Fruit fly (Drosophila melanogaster): ENCODE results near the gene inc.
A peak's percentile ranks its signal among the peaks of the same experiment; 100 is the strongest.

Gene inc

dm6 chrX:1472222-1472621, 11.1 kb upstream of the inc start, which contains the start of gene CG14780:
Gene CG14780, plus strand, starts transcription at chrX:1472522.
- no peak for TF ChIP-seq dsx (GFP tag; optimal IDR thresholded peaks at IDR 0.05; ENCODE audit: poor library complexity, severe bottlenecking)

- no peak for TF ChIP-seq svp (GFP tag)
- no peak for TF ChIP-seq spab (GFP tag; optimal IDR thresholded peaks at IDR 0.05)
- TF ChIP-seq CG6854 (GFP tag; optimal IDR thresholded peaks at IDR 0.05): no peak
- no peak for TF ChIP-seq CG1621 (tag; optimal IDR thresholded peaks at IDR 0.05)
- TF ChIP-seq pdm3 (GFP tag; optimal IDR thresholded peaks at IDR 0.05): no peak
- TF ChIP-seq CG6163 (GFP tag; IDR thresholded peaks at IDR 0.05): no peak
- TF ChIP-seq Sox14 (GFP tag; optimal IDR thresholded peaks at IDR 0.05): no peak
- TF ChIP-seq Hr39 (GFP tag; optimal IDR thresholded peaks at IDR 0.05): no peak
- TF ChIP-seq CG10669 (GFP tag; optimal IDR thresholded peaks at IDR 0.05): no peak
- TF ChIP-seq OdsH (GFP tag; optimal IDR thresholded peaks at IDR 0.05): no peak
- TF ChIP-seq vri (GFP tag; optimal IDR thresholded peaks at IDR 0.05): no peak
- no peak for TF ChIP-seq CG8319 (GFP tag; optimal IDR thresholded peaks at IDR 0.05)
- TF ChIP-seq Eip75B (GFP tag; optimal IDR thresholded peaks at IDR 0.05): no peak
- no peak for TF ChIP-seq CG8632 (GFP tag; optimal IDR thresholded peaks at IDR 0.05)
- no peak for TF ChIP-seq fd59A (GFP tag; optimal IDR thresholded peaks at IDR 0.05)
- no peak for TF ChIP-seq CG3032 (tag; optimal IDR thresholded peaks at IDR 0.05)
- TF ChIP-seq Eip93F (GFP tag; optimal IDR thresholded peaks at IDR 0.05): no peak
Measured at dm6 chrX:1476436-1476835, 6.8 kb upstream of the inc start.

dm6 chrX:1476848-1477247, 6.4 kb upstream of the inc start, which contains the start of the genes Rab27 and mei-38:
Gene Rab27, minus strand, starts transcription at chrX:1476974.
Gene mei-38, plus strand, starts transcription at chrX:1477063.
- TF ChIP-seq Sox102F (GFP tag; optimal IDR thresholded peaks at IDR 0.05) (no peak), Blimp-1 (GFP tag; optimal IDR thresholded peaks at IDR 0.05) (no peak), CG6792 (GFP tag; optimal IDR thresholded peaks at IDR 0.05) (no peak), acj6 (GFP tag; optimal IDR thresholded peaks at IDR 0.05) (no peak), Ets21C (GFP tag; optimal IDR thresholded peaks at IDR 0.05) (no peak), CG6854 (GFP tag; optimal IDR thresholded peaks at IDR 0.05) (no peak), svp (GFP tag) (no peak), CG11902 (GFP tag; optimal IDR thresholded peaks at IDR 0.05) (no peak), CG4318 (GFP tag; optimal IDR thresholded peaks at IDR 0.05) (no peak), dsx (GFP tag; optimal IDR thresholded peaks at IDR 0.05; ENCODE audit: poor library complexity, severe bottlenecking) (no peak), dac (GFP tag; optimal IDR thresholded peaks at IDR 0.05) (no peak), fd59A (GFP tag; optimal IDR thresholded peaks at IDR 0.05) (no peak), CG31627 (GFP tag; optimal IDR thresholded peaks at IDR 0.05) (peak; percentile 24), Eip78C (GFP tag) (no peak), CG8319 (GFP tag; optimal IDR thresholded peaks at IDR 0.05) (no peak), Sox14 (GFP tag; optimal IDR thresholded peaks at IDR 0.05) (peak; percentile 52), Eip93F (GFP tag; optimal IDR thresholded peaks at IDR 0.05) (no peak), Met (GFP tag; optimal IDR thresholded peaks at IDR 0.05) (no peak), eg (GFP tag; IDR thresholded peaks at IDR 0.05) (no peak), Sox15 (GFP tag; optimal IDR thresholded peaks at IDR 0.05) (no peak), OdsH (GFP tag; optimal IDR thresholded peaks at IDR 0.05) (no peak), ss (GFP tag; optimal IDR thresholded peaks at IDR 0.05) (no peak), Hr4 (GFP tag; optimal IDR thresholded peaks at IDR 0.05) (no peak), CG16779 (tag; optimal IDR thresholded peaks at IDR 0.05) (no peak), spab (GFP tag; optimal IDR thresholded peaks at IDR 0.05) (no peak), Smox (GFP tag; optimal IDR thresholded peaks at IDR 0.05) (no peak), lz (GFP tag; optimal IDR thresholded peaks at IDR 0.05) (peak; percentile 8), Ets96B (tag; optimal IDR thresholded peaks at IDR 0.05) (no peak), Gug (GFP tag; IDR thresholded peaks at IDR 0.05) (no peak), salr (GFP tag; optimal IDR thresholded peaks at IDR 0.05) (no peak), pdm3 (GFP tag; optimal IDR thresholded peaks at IDR 0.05) (no peak), cyc (GFP tag; optimal IDR thresholded peaks at IDR 0.05) (peak; percentile 12), CG6163 (GFP tag; IDR thresholded peaks at IDR 0.05) (no peak), CG8632 (GFP tag; optimal IDR thresholded peaks at IDR 0.05) (no peak), fd85E (GFP tag; optimal IDR thresholded peaks at IDR 0.05) (no peak), CG11294 (GFP tag; IDR thresholded peaks at IDR 0.05) (no peak), CG3032 (tag; optimal IDR thresholded peaks at IDR 0.05) (no peak), esn (GFP tag; optimal IDR thresholded peaks at IDR 0.05) (peak; percentile 14), CG3919 (GFP tag; optimal IDR thresholded peaks at IDR 0.05) (no peak), Eip75B (GFP tag; optimal IDR thresholded peaks at IDR 0.05) (no peak), Hr38 (GFP tag; optimal IDR thresholded peaks at IDR 0.05) (no peak), Lpt (GFP tag; optimal IDR thresholded peaks at IDR 0.05) (no peak), CG6276 (GFP tag; optimal IDR thresholded peaks at IDR 0.05) (no peak), CG10669 (GFP tag; optimal IDR thresholded peaks at IDR 0.05) (no peak)

Data from whole organism, prepupa.